Worm (Caenorhabditis elegans) whole organism, early embryonic: ENCODE results near the gene nos-1.
"Not testable (repeated sequence)": the region's sequence is repeated elsewhere in the genome, so short reads cannot be mapped to it uniquely, and the experiment has no call there.

ENCODE experiments used
- B0310.2 ChIP-seq: sonication (generic microtip); optimal IDR thresholded peaks from 2 replicates; lab custom pipeline; 2016; ENCODE audit warnings: mild to moderate bottlenecking, missing genetic modification characterization, missing compliant biosample characterization
- F13C5.2 ChIP-seq: sonication (generic microtip); optimal IDR thresholded peaks from 2 replicates; lab custom pipeline; 2017; ENCODE audit warnings: mild to moderate bottlenecking, missing genetic modification characterization, inconsistent platforms, missing compliant biosample characterization
- aly-1 ChIP-seq: sonication (generic microtip); optimal IDR thresholded peaks from 2 replicates; lab custom pipeline; 2016; ENCODE audit warnings: missing genetic modification characterization, missing compliant biosample characterization
- ama-1 ChIP-seq: fragments of 150-350 bp; optimal IDR thresholded peaks from 2 replicates; lab custom pipeline; 2014
- ceh-13 ChIP-seq: fragments of 200-800 bp; sonication (Bioruptor generic); optimal IDR thresholded peaks from 2 replicates; lab custom pipeline; 2018; ENCODE audit warnings: mild to moderate bottlenecking, missing genetic modification characterization, missing compliant biosample characterization
- ceh-36 ChIP-seq: sonication (generic microtip); optimal IDR thresholded peaks from 2 replicates; lab custom pipeline; 2016; ENCODE audit warnings: missing genetic modification characterization, inconsistent platforms, missing compliant biosample characterization
- ets-7 ChIP-seq: sonication (generic microtip); optimal IDR thresholded peaks from 2 replicates; lab custom pipeline; 2016; ENCODE audit warnings: missing genotype, missing genetic modification characterization, missing compliant biosample characterization
- flt-1 ChIP-seq: fragments of 200-800 bp; sonication (Bioruptor generic); IDR thresholded peaks from 2 replicates; pipeline ENCODE4 v1.3.6; 2022; ENCODE audit warnings: missing genetic modification characterization, missing compliant biosample characterization
- hmbx-1 ChIP-seq: sonication (generic microtip); optimal IDR thresholded peaks from 2 replicates; lab custom pipeline; 2016; ENCODE audit warnings: mild to moderate bottlenecking, missing genetic modification characterization, missing compliant biosample characterization
- hmg-4 ChIP-seq: fragments of 200-800 bp; sonication (Bioruptor generic); optimal IDR thresholded peaks from 2 replicates; lab custom pipeline; 2018; ENCODE audit warnings: mild to moderate bottlenecking, missing genetic modification characterization, missing compliant biosample characterization
- hnd-1 ChIP-seq: sonication (generic microtip); optimal IDR thresholded peaks from 2 replicates; lab custom pipeline; 2016; ENCODE audit warnings: missing genetic modification characterization, missing compliant biosample characterization
- pes-1 ChIP-seq: fragments of 200-800 bp; sonication (Bioruptor generic); IDR thresholded peaks from 2 replicates; pipeline ENCODE4 v1.3.6; 2022; ENCODE audit warnings: missing genetic modification reagents, missing genetic modification characterization, missing compliant biosample characterization
- scrt-1 ChIP-seq: fragments of 200-800 bp; sonication (Bioruptor generic); IDR thresholded peaks from 2 replicates; pipeline ENCODE4 v1.3.6; 2022; ENCODE audit warnings: missing genetic modification characterization, missing compliant biosample characterization
- sea-1 ChIP-seq: fragments of 200-800 bp; sonication (Bioruptor generic); conservative IDR thresholded peaks from 2 replicates; pipeline ENCODE4 v1.3.6; 2022; ENCODE audit warnings: missing genetic modification characterization, missing compliant biosample characterization
- tbx-11 ChIP-seq: fragments of 200-800 bp; sonication (Bioruptor generic); IDR thresholded peaks from 2 replicates; pipeline ENCODE4 v1.3.6; 2022; ENCODE audit warnings: missing genetic modification characterization, missing compliant biosample characterization
- tbx-37 ChIP-seq: fragments of 200-800 bp; sonication (Bioruptor generic); conservative IDR thresholded peaks from 2 replicates; pipeline ENCODE4 v1.3.6; 2022; ENCODE audit warnings: missing genetic modification reagents, missing genetic modification characterization, missing compliant biosample characterization
- tra-4 ChIP-seq: sonication (generic microtip); optimal IDR thresholded peaks from 2 replicates; lab custom pipeline; 2017; ENCODE audit warnings: missing genetic modification characterization, missing compliant biosample characterization

Gene nos-1

DNA sequence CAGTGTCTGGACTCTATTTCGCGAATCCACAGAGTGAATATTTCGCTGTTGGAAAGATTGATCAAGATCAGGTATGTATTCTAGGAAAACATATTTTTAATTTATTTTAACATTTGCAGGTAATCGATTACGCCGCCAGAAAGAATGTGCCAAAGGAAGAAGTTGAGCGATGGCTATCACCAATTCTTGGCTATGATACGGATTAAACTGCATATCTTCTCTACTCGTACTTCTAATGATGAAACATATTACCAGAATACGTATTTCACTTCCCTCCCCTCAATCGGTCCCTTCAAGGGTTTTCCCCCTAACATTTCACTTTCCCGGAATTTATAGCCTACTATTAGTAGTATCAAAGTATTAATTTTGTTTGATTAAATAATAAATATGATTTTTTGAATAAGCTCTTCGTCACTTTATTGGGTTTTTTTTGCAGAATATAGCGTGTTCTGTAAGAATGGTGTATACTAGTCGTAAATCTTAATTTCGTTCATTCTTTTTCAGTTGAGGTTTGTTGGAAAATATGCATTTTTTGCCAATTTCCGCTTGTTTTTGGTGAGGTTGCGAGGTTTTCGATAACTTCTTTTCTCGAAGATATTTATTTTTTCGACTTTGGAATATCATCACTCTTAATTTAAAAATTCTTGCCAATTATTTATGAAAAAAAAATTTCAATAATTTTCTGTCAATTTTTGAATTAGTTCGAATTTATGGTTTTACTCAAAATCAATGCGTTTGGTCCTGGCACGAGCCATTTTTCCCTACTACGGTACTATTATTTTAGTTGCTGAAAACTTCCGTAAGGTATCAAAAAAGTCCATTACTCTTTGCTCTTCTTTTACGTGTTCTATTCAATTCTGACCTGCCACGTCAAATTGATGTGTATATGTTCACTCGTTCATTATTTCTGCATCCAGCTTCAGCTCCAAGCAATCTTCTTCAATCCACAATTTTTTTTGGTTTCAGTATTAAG lies 22.0 kb downstream of the nos-1 start:
- no peak for TF ChIP-seq ets-7
- no peak for TF ChIP-seq ceh-36 (tag; lab: Kevin White, UChicago)
- no peak for TF ChIP-seq hnd-1 (tag; lab: Kevin White, UChicago)
- TF ChIP-seq hmbx-1 (tag; lab: Kevin White, UChicago) = no peak
- no peak for TF ChIP-seq F13C5.2
- no peak for TF ChIP-seq pes-1 (GFP tag; lab: Robert Waterston, UW)
- TF ChIP-seq flt-1 (GFP tag; lab: Robert Waterston, UW) = no peak
- no peak for TF ChIP-seq sea-1 (GFP tag; lab: Robert Waterston, UW)
- no peak for TF ChIP-seq aly-1 (tag; lab: Kevin White, UChicago)
- no peak for TF ChIP-seq hmg-4 (GFP tag; lab: Kevin White, UChicago)
- TF ChIP-seq ceh-13 (GFP tag; lab: Kevin White, UChicago) = no peak
- TF ChIP-seq B0310.2 = no peak
- no peak for TF ChIP-seq tbx-11
- TF ChIP-seq tbx-37 = no peak
- TF ChIP-seq ama-1 (lab: Kevin White, UChicago) = no peak
- TF ChIP-seq tra-4 (tag; lab: Kevin White, UChicago) = no peak
- no peak for TF ChIP-seq scrt-1 (GFP tag; lab: Robert Waterston, UW)

DNA sequence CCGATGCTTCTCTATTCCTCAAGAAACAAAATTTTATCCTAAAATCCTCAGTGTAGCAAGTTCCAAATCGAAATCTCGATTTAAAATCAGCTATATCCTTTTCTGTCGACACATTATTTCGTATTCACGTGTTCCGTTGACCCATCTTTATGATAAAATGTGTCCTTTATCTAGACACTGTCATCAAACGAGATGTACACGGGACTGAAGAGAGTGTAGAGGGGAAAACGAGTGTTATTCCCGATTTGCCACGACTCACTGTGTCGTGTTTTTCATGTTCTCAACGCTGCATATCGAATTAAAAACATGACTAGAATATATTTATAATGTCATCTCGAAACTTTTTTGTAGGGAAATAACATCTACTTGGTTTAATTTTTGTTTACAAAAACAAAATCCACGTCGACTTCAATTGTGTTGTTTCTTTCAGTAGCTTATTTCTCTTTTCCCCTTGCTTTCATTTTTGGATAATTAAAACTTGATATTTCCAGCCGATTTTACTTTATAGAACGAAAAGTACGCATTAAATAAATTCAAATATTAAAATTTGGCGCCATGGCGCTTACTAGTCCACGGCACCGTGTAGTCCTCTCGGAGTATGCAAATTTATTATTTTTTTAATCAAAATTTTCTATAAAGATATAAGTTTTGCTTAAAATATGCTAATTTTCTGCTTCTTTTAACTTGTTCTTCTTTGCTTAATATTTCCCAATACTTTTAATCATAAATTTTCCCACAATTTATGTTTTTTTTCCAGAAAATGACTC lies 27.0 kb downstream of the nos-1 start, which contains the start of gene metr-1:
metr-1 (plus strand) TSS at position 758 of the 767 bp plus-strand sequence.
- TF ChIP-seq B0310.2 (no peak), pes-1 (GFP tag; lab: Robert Waterston, UW) (no peak), hmbx-1 (tag; lab: Kevin White, UChicago) (no peak), ceh-36 (tag; lab: Kevin White, UChicago) (no peak), hnd-1 (tag; lab: Kevin White, UChicago) (no peak), hmg-4 (GFP tag; lab: Kevin White, UChicago) (no peak), sea-1 (GFP tag; lab: Robert Waterston, UW) (no peak), scrt-1 (GFP tag; lab: Robert Waterston, UW) (no peak), ets-7 (no peak), tra-4 (tag; lab: Kevin White, UChicago) (no peak), tbx-11 (no peak), F13C5.2 (no peak), flt-1 (GFP tag; lab: Robert Waterston, UW) (no peak), tbx-37 (no peak), ama-1 (lab: Kevin White, UChicago) (no peak)

DNA sequence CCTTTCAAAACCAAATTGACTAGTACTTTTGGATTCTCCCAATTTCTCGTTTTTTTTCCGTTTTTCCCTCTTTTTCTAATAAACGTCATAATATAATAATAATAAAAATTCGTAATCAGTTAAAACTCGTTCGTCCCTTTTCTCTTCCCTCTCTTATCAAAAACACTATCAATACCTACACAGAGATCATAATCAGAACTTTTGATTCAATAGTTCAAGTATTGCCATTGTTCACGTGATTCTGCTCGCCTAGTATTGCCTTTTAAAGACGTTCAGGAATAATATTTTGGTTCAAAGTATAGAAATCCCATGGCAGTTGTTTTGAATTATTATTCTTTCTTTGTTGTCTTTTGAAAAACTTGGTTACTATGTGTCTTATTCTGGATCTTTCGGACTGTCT lies 28.3 kb downstream of the nos-1 start:
- TF ChIP-seq ceh-13 (GFP tag; lab: Kevin White, UChicago) (no peak), tbx-11 (no peak), sea-1 (GFP tag; lab: Robert Waterston, UW) (no peak), scrt-1 (GFP tag; lab: Robert Waterston, UW) (no peak), hmbx-1 (tag; lab: Kevin White, UChicago) (no peak), ceh-36 (tag; lab: Kevin White, UChicago) (no peak), aly-1 (tag; lab: Kevin White, UChicago) (no peak), pes-1 (GFP tag; lab: Robert Waterston, UW) (no peak), flt-1 (GFP tag; lab: Robert Waterston, UW) (no peak), B0310.2 (no peak), F13C5.2 (no peak), ets-7 (no peak), tra-4 (tag; lab: Kevin White, UChicago) (no peak), ama-1 (lab: Kevin White, UChicago) (no peak), hmg-4 (GFP tag; lab: Kevin White, UChicago) (no peak), hnd-1 (tag; lab: Kevin White, UChicago) (no peak), tbx-37 (no peak)

DNA sequence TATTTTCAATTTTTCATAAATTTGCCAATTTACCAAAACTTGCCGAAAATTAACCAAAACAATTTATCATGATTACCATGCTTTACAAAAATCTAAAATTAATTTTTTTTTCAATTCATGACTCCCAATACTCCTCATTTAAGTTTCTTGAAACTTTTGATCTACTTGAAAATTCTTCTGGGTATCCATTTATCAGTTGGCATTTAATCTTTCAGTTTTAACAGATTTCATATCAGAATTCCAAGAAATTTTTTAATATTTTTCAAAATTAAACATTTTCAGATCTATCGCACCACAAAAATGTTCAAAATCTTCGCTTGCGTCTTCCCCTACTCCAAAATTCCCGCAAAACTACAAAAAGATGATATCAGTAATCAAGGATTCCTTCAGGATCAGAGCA lies 29.0 kb downstream of the nos-1 start, which contains the start of gene Y19D2B.2:
Y19D2B.2 (plus strand) TSS at position 301 of the 400 bp plus-strand sequence.
- no peak for TF ChIP-seq ceh-36 (tag; lab: Kevin White, UChicago)
- no peak for TF ChIP-seq ets-7
- no peak for TF ChIP-seq ceh-13 (GFP tag; lab: Kevin White, UChicago)
- TF ChIP-seq hnd-1 (tag; lab: Kevin White, UChicago) = no peak
- no peak for TF ChIP-seq hmbx-1 (tag; lab: Kevin White, UChicago)
- TF ChIP-seq sea-1 (GFP tag; lab: Robert Waterston, UW) = no peak
- TF ChIP-seq aly-1 (tag; lab: Kevin White, UChicago) = no peak
- no peak for TF ChIP-seq tra-4 (tag; lab: Kevin White, UChicago)

DNA sequence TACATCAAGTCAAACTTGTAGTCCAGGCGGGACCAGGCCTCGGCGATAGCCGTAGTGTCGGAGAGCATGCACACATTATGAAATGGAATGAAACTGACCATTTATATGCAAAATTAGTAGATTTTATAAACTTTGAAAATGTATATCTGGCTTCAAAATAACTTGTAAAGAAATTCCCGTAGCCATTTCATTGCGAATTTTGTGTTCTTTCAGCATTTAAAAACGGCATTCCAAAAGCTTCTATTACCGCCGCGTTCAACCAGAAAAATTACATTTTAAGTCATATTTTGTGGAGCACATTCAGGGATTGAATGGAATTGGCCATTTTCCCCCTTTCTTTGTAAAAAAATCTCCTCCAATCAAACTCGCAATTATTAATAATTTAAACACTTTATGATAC lies 30.1 kb downstream of the nos-1 start, which contains the start of gene Y19D2B.1:
Y19D2B.1 (minus strand) TSS at position 101 of the 400 bp plus-strand sequence.
- TF ChIP-seq aly-1 (tag; lab: Kevin White, UChicago); hmg-4 (GFP tag; lab: Kevin White, UChicago); B0310.2: not testable (repeated sequence)

DNA sequence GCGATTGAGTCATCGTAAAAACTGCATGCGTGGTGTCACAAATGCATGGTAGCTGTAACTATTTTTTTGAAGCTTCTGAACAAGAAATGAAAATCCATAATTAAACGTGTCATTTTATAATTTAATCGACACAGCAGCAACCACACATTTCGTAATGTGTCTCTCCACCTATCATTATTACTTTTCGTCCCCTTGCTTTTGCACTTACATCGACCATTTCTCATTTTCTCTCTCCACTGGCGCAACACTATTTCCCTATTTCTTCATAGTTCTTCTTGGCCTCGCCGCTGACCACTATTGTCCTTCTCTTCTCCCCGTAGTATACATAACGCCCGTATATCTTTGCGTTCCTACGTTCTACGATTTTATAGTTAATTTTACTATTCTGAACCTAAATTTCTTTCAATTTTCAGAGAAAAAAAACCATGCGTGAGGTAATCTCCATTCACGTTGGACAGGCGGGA lies 34.6 kb downstream of the nos-1 start, which contains the start of gene tba-4:
tba-4 (plus strand) TSS at position 414 of the 464 bp plus-strand sequence.
- TF ChIP-seq hmg-4 (GFP tag; lab: Kevin White, UChicago) (no peak), F13C5.2 (no peak), hmbx-1 (tag; lab: Kevin White, UChicago) (no peak), tbx-11 (no peak), tra-4 (tag; lab: Kevin White, UChicago) (no peak), pes-1 (GFP tag; lab: Robert Waterston, UW) (no peak), flt-1 (GFP tag; lab: Robert Waterston, UW) (no peak), ama-1 (lab: Kevin White, UChicago) (no peak)
